Worm (Caenorhabditis elegans) whole organism, late embryonic: ENCODE data around the gene akt-2.

ENCODE experiments used
- C08G9.2 ChIP-seq: sonication (generic microtip); optimal IDR thresholded peaks from 2 replicates; lab custom pipeline; 2016; ENCODE audit warnings: mild to moderate bottlenecking, missing genetic modification characterization, moderate library complexity, missing compliant biosample characterization
- C38D4.7 ChIP-seq: fragments of 200-800 bp; sonication (Bioruptor generic); optimal IDR thresholded peaks from 2 replicates; lab custom pipeline; 2018; ENCODE audit warnings: mild to moderate bottlenecking, missing genetic modification characterization, moderate library complexity, missing compliant biosample characterization
- K09A11.1 ChIP-seq: sonication (generic microtip); optimal IDR thresholded peaks from 2 replicates; lab custom pipeline; 2017; ENCODE audit warnings: antibody characterized with exemption, mild to moderate bottlenecking, missing genetic modification characterization, missing compliant biosample characterization; ENCODE audit not compliant: insufficient read depth
- T23F11.4 ChIP-seq: fragments of 200-800 bp; sonication (Bioruptor generic); optimal IDR thresholded peaks from 2 replicates; lab custom pipeline; 2018; ENCODE audit warnings: mild to moderate bottlenecking, missing genetic modification characterization, missing compliant biosample characterization
- ahr-1 ChIP-seq: sonication (generic microtip); optimal IDR thresholded peaks from 2 replicates; lab custom pipeline; 2016; ENCODE audit warnings: missing genetic modification characterization, missing compliant biosample characterization
- ama-1 ChIP-seq: fragments of 150-350 bp; optimal IDR thresholded peaks from 2 replicates; lab custom pipeline; 2014
- ceh-14 ChIP-seq: sonication (generic microtip); optimal IDR thresholded peaks from 2 replicates; lab custom pipeline; 2016; ENCODE audit warnings: missing genotype, missing genetic modification characterization, missing compliant biosample characterization
- ceh-18 ChIP-seq: sonication (generic microtip); optimal IDR thresholded peaks from 2 replicates; lab custom pipeline; 2016; ENCODE audit warnings: missing genetic modification characterization, missing compliant biosample characterization
- ceh-19 ChIP-seq: fragments of 200-800 bp; sonication (Bioruptor generic); optimal IDR thresholded peaks from 2 replicates; lab custom pipeline; 2018; ENCODE audit warnings: mild to moderate bottlenecking, missing genetic modification characterization, missing compliant biosample characterization
- ceh-22 ChIP-seq: sonication (generic microtip); optimal IDR thresholded peaks from 2 replicates; lab custom pipeline; 2017; ENCODE audit warnings: missing biosample characterization, missing genetic modification characterization
- ceh-30 ChIP-seq: fragments of 150-350 bp; optimal IDR thresholded peaks from 2 replicates; lab custom pipeline; 2014; ENCODE audit warnings: missing biosample characterization, missing genetic modification characterization
- ceh-31 ChIP-seq: sonication (generic microtip); optimal IDR thresholded peaks from 2 replicates; lab custom pipeline; 2016; ENCODE audit warnings: missing genetic modification characterization, missing compliant biosample characterization
- ceh-34 ChIP-seq: sonication (generic microtip); optimal IDR thresholded peaks from 2 replicates; lab custom pipeline; 2016; ENCODE audit warnings: mild to moderate bottlenecking, missing genetic modification characterization, missing compliant biosample characterization
- ceh-48 ChIP-seq: sonication (generic microtip); optimal IDR thresholded peaks from 2 replicates; lab custom pipeline; 2016; ENCODE audit warnings: missing genetic modification characterization, inconsistent platforms, missing compliant biosample characterization
- ceh-9 ChIP-seq: sonication (generic microtip); optimal IDR thresholded peaks from 2 replicates; lab custom pipeline; 2016; ENCODE audit warnings: mild to moderate bottlenecking, missing genetic modification characterization, inconsistent platforms, missing compliant biosample characterization
- dve-1 ChIP-seq: sonication (generic microtip); optimal IDR thresholded peaks from 2 replicates; lab custom pipeline; 2017; ENCODE audit warnings: antibody characterized with exemption, mild to moderate bottlenecking, missing genetic modification characterization, missing compliant biosample characterization
- elt-2 ChIP-seq: sonication (generic microtip); optimal IDR thresholded peaks from 2 replicates; lab custom pipeline; 2016; ENCODE audit warnings: missing genetic modification reagents, missing genetic modification characterization, missing compliant biosample characterization
- ets-4 ChIP-seq: sonication (generic microtip); optimal IDR thresholded peaks from 2 replicates; lab custom pipeline; 2016; ENCODE audit warnings: missing genetic modification characterization, missing compliant biosample characterization
- fkh-10 ChIP-seq: fragments of 150-350 bp; optimal IDR thresholded peaks from 2 replicates; lab custom pipeline; 2014; ENCODE audit warnings: missing biosample characterization, missing genetic modification reagents, missing genetic modification characterization
- fkh-6 ChIP-seq: sonication (generic microtip); optimal IDR thresholded peaks from 2 replicates; lab custom pipeline; 2016; ENCODE audit warnings: missing genetic modification characterization, missing compliant biosample characterization
- hlh-30 ChIP-seq: sonication (generic microtip); optimal IDR thresholded peaks from 2 replicates; lab custom pipeline; 2017; ENCODE audit warnings: antibody characterized with exemption, missing genetic modification characterization, missing compliant biosample characterization; ENCODE audit not compliant: insufficient read depth
- hlh-6 ChIP-seq: sonication (generic microtip); optimal IDR thresholded peaks from 2 replicates; lab custom pipeline; 2016; ENCODE audit warnings: missing genotype, missing genetic modification characterization, missing compliant biosample characterization
- hlh-8 ChIP-seq: sonication (generic microtip); optimal IDR thresholded peaks from 2 replicates; lab custom pipeline; 2016; ENCODE audit warnings: missing genotype, missing genetic modification characterization, missing compliant biosample characterization
- lin-11 ChIP-seq: fragments of 200-800 bp; sonication (Bioruptor generic); optimal IDR thresholded peaks from 2 replicates; lab custom pipeline; 2018; ENCODE audit warnings: mild to moderate bottlenecking, missing genetic modification characterization, missing compliant biosample characterization
- madf-2 ChIP-seq: sonication (generic microtip); optimal IDR thresholded peaks from 2 replicates; lab custom pipeline; 2017; ENCODE audit warnings: missing genetic modification characterization, missing compliant biosample characterization
- nfya-1 ChIP-seq: sonication (generic microtip); optimal IDR thresholded peaks from 2 replicates; lab custom pipeline; 2017; ENCODE audit warnings: missing genetic modification characterization, mild to moderate bottlenecking, missing compliant biosample characterization, antibody characterized with exemption, moderate library complexity
- npax-4 ChIP-seq: sonication (generic microtip); optimal IDR thresholded peaks from 2 replicates; lab custom pipeline; 2016; ENCODE audit warnings: missing genetic modification characterization, missing compliant biosample characterization
- pag-3 ChIP-seq: sonication (generic microtip); optimal IDR thresholded peaks from 2 replicates; lab custom pipeline; 2016; ENCODE audit warnings: missing compliant biosample characterization, missing genetic modification characterization, borderline replicate concordance
- pha-2 ChIP-seq: sonication (generic microtip); optimal IDR thresholded peaks from 2 replicates; lab custom pipeline; 2017; ENCODE audit warnings: mild to moderate bottlenecking, missing genetic modification characterization, missing compliant biosample characterization
- pqm-1 ChIP-seq: sonication (generic microtip); optimal IDR thresholded peaks from 2 replicates; lab custom pipeline; 2016; ENCODE audit warnings: missing genetic modification characterization, missing compliant biosample characterization
- pros-1 ChIP-seq: fragments of 150-350 bp; optimal IDR thresholded peaks from 2 replicates; lab custom pipeline; 2014; ENCODE audit warnings: missing biosample characterization, missing genetic modification reagents, missing genetic modification characterization
- rnt-1 ChIP-seq: sonication (generic microtip); optimal IDR thresholded peaks from 2 replicates; lab custom pipeline; 2016; ENCODE audit warnings: missing genetic modification characterization, missing compliant biosample characterization
- sdc-2 ChIP-seq: sonication (generic microtip); optimal IDR thresholded peaks from 2 replicates; lab custom pipeline; 2016; ENCODE audit warnings: missing genotype, missing genetic modification characterization, missing compliant biosample characterization
- sox-4 ChIP-seq: sonication (generic microtip); optimal IDR thresholded peaks from 2 replicates; lab custom pipeline; 2017; ENCODE audit warnings: mild to moderate bottlenecking, missing genetic modification characterization, inconsistent platforms, missing compliant biosample characterization
- tbx-2 ChIP-seq: sonication (generic microtip); optimal IDR thresholded peaks from 2 replicates; lab custom pipeline; 2016; ENCODE audit warnings: missing genetic modification characterization, missing compliant biosample characterization
- tbx-7 ChIP-seq: sonication (generic microtip); optimal IDR thresholded peaks from 2 replicates; lab custom pipeline; 2016; ENCODE audit warnings: missing genotype, missing genetic modification characterization, missing compliant biosample characterization
- unc-42 ChIP-seq: sonication (generic microtip); optimal IDR thresholded peaks from 2 replicates; lab custom pipeline; 2016; ENCODE audit warnings: missing genotype, missing genetic modification characterization, missing compliant biosample characterization
- unc-55 ChIP-seq: sonication (generic microtip); optimal IDR thresholded peaks from 2 replicates; lab custom pipeline; 2017; ENCODE audit warnings: missing biosample characterization, missing genetic modification reagents, missing genetic modification characterization
- unc-86 ChIP-seq: sonication (generic microtip); optimal IDR thresholded peaks from 2 replicates; lab custom pipeline; 2016; ENCODE audit warnings: missing genetic modification characterization, missing compliant biosample characterization
- zip-5 ChIP-seq: sonication (generic microtip); optimal IDR thresholded peaks from 2 replicates; lab custom pipeline; 2016; ENCODE audit warnings: missing genetic modification characterization, missing compliant biosample characterization

akt-2 gene

DNA sequence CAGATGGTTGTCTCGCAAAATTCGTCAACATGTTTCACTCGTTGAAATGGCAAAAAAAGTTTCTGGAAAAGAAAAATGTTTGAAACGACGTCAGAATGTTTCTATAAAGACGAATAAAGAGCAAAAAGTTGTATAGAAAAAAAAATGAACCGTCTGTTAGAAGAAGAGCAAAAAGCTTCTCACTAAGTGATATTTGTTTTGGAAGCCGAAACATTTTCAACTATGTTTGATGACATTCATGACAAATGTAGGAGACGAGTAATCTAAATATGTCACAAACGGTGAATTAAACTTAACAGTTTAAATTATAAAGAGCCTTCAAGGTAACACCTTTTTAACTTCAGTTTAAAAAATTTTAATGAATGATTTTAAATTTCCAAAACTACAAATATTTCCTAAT is 7.5 kb upstream of the akt-2 start, which contains the start of gene nkat-1:
Gene nkat-1 (minus strand): TSS at position 101 of the 400 bp plus-strand sequence.
- TF ChIP-seq T23F11.4 (GFP tag; lab: Kevin White, UChicago) (no peak), fkh-6 (tag; lab: Kevin White, UChicago) (no peak), hlh-6 (no peak), hlh-8 (tag; lab: Kevin White, UChicago) (no peak), tbx-2 (no peak), C38D4.7 (no peak), ahr-1 (tag; lab: Kevin White, UChicago) (no peak), pag-3 (no peak), madf-2 (tag; lab: Kevin White, UChicago) (no peak), pqm-1 (tag; lab: Kevin White, UChicago) (no peak), unc-86 (tag; lab: Kevin White, UChicago) (no peak), ceh-30 (tag; lab: Kevin White, UChicago) (no peak), ama-1 (lab: Kevin White, UChicago) (no peak), ceh-19 (GFP tag; lab: Kevin White, UChicago) (no peak)

DNA sequence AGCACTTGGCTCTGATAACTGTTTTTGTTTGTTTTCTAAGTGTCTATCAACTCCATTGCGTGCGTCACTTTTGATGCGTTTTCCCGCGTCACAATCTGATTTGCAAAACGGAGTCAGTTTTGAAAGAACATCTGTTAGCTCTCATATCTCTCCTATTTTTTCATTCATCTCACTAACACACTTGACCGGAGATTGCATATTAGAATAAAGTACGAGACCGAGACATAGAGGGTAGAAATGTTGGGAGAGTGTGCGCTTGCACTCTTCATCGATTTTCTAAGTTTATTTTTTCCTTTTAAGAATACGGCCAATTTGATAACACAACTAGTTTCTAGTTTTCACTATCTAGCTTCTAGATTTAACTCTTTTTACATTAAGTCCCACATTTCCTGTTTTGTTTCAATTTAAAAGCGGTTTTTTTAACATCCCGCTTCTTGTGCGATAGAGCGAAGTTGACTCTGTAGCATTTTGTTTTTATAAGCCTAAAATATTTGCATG is 6.1 kb upstream of the akt-2 start:
- TF ChIP-seq tbx-2 = no peak
- peak; percentile 17 for TF ChIP-seq unc-42
- peak; percentile 24 for TF ChIP-seq ceh-48 (tag; lab: Kevin White, UChicago)

- TF ChIP-seq sox-4 (tag; lab: Kevin White, UChicago) (no peak), ceh-34 (tag; lab: Kevin White, UChicago) (no peak), hlh-8 (tag; lab: Kevin White, UChicago) (no peak), lin-11 (tag; lab: Kevin White, UChicago) (no peak), npax-4 (no peak), fkh-10 (no peak), zip-5 (no peak), ahr-1 (tag; lab: Kevin White, UChicago) (no peak), ceh-9 (tag; lab: Kevin White, UChicago) (no peak), rnt-1 (tag; lab: Kevin White, UChicago) (no peak), unc-55 (GFP tag; lab: Kevin White, UChicago) (no peak), fkh-6 (tag; lab: Kevin White, UChicago) (no peak), hlh-6 (no peak), tbx-7 (tag; lab: Kevin White, UChicago) (no peak), C08G9.2 (no peak)
These were observed 5.6 kb upstream of the akt-2 start, which contains the start of gene ceh-89 for ce11 chrX:14141896-14142392. ceh-89 (plus strand) TSS chrX:14141946.

DNA sequence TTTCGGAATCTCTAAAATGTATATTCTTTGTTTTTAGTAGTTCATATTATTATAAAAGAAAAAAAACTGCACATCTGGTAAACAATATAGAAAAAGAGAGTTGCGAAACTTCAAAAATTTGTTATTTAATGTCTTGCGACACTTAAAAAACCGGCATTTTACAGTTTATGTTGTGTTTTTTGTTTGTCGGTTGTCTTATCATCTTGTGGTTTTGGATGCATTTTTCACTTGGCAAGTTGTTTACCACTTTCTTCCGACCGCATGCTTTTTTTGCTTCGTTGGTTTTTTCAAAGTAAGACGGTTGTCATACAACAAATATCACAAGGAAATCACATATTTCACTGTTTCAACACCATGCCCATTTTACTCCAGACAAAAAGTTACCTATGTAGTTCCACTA is 1.9 kb upstream of the akt-2 start:
- TF ChIP-seq ceh-22 (tag; lab: Kevin White, UChicago) (no peak), K09A11.1 (tag; lab: Kevin White, UChicago) (no peak), elt-2 (tag; lab: Kevin White, UChicago) (no peak), ceh-14 (tag; lab: Kevin White, UChicago) (no peak), ets-4 (no peak), unc-86 (tag; lab: Kevin White, UChicago) (no peak)

DNA sequence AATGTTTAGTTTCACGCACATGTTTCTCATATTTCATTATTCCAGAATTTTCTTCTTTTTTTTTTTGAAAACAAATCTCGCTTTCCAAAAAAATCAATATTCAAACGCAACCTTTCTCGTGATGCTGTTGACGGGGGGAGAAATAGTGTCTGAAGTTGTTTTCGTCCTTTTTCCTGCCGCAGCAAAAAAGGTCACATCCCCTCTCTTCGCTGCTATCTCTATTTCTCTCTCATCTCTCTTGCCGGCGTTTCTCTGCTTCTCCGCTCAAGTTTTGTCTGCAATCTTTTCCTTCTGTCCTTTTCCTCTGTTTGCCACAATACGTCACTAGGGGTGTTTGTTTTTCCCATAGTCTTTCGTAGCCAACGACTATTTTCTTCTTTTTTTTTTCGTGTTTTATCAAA is 760 bp upstream of the akt-2 start:
- TF ChIP-seq tbx-2 (peak; percentile 42), unc-42 (peak; percentile 28), pros-1 (tag; lab: Kevin White, UChicago) (peak; percentile 65), ceh-34 (tag; lab: Kevin White, UChicago) (peak; percentile 7), hlh-30 (peak; percentile 46), madf-2 (tag; lab: Kevin White, UChicago) (no peak), K09A11.1 (tag; lab: Kevin White, UChicago) (peak; percentile 32), ceh-48 (tag; lab: Kevin White, UChicago) (peak; percentile 6), sdc-2 (tag; lab: Kevin White, UChicago) (no peak), pqm-1 (tag; lab: Kevin White, UChicago) (no peak), dve-1 (peak; percentile 14), ceh-18 (tag; lab: Kevin White, UChicago) (peak; percentile 75), ceh-31 (tag; lab: Kevin White, UChicago) (peak; percentile 22), pha-2 (tag; lab: Kevin White, UChicago) (no peak), nfya-1 (peak; percentile 48)
